Fruit fly (Drosophila melanogaster): ENCODE results near the gene CkIIalpha-i1.

The CkIIalpha-i1 gene

DNA sequence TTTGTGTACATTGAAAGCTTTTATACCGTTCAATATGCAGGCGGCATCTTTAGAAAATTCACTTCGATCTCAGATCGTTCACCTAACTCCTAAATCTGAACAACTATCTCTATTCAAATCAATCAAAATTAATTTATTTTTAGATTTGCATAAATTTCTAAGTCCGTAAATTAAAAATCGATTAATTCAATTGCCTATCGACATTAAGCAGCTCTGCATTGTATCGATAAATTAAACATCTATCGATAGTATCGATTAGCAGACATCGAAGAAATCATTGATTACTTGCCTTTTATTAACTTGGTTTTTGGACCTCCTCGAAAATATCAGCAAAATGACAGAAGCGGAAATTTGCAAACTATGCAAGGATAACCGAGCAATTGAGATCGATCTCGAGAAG, at the start of gene CkIIalpha-i1:
TSS of gene CkIIalpha-i1 (plus strand) at position 266 of the 400 bp plus-strand sequence.
- no peak for TF ChIP-seq noc (tag; optimal IDR thresholded peaks at IDR 0.05)

DNA sequence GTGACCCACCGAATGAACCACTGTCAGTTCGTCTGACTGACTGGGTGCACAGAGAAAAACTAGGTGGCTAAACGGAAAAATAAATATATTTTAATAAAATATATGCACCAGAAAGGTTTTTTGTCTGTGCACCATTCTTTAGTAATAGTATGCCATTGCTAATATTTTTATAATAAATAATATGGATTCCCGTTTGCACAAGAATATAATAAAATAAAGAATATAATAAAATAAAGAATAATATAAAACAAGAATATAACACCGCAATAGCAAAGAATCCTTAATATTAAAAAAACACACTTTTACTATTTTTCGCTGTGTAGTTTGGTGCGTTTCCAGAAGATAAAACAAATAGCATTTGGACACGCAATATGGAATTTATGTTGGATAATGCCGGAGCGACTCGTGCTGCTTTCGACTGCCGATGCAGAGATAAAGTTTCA, 47.8 kb upstream of the CkIIalpha-i1 start:
- TF ChIP-seq noc (tag; optimal IDR thresholded peaks at IDR 0.05) = no peak

DNA sequence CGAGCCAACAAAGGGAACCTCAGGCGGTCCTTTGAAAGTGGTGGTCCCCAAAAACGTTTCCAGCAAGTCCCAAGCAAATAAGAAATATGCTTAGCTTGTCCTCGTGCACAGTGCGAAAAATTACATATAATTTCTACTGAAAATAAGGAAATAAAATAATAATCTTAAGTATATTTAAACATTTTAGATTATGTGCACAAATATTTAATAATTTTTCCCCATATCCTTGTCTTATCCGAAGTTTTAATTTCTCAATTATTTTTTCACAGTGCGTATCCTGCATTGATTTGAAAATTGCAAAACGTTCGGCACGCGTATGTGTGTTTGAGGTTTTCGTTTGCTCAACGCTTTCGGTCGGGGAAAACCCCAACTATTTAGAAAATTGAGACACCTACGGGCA, 45.2 kb upstream of the CkIIalpha-i1 start:
- no peak for TF ChIP-seq noc (tag; optimal IDR thresholded peaks at IDR 0.05)

DNA sequence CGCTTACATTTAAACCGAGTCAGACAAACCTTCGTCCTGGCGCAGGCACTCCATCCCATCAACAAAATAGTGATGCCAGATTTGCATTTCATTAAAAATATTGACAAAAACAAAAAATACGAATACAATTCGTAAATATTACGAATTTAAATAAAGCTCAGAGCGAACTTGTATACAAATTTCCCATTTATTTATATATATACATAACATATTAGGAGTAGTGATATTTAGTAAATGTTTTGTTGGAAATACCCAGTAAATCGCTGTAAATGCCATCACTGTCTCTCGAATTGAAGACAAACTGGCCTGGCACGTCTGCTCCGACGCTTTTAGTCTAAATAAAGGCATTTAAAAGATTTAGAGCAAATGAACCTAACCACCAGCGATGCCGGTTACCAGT, 44.5 kb upstream of the CkIIalpha-i1 start:
- peak; percentile 11 for TF ChIP-seq noc (tag; optimal IDR thresholded peaks at IDR 0.05)

DNA sequence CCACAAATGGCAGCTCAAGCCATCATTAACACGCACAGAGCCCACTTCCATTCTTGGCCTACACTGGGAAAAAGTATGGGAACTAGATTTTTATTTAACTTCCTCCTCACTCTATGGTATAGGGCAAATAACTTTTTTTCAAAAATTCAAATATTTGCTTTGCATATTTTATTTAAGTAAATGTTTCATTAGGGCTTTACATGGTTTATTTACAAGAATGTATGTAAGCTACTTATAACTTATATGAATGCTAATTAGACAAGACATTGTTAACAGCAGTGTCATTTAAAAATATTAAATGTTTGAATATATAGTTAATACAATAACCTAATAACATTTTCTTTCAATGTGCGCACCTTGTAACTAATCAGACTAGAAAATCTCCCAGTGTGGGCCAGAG, 41.3 kb upstream of the CkIIalpha-i1 start:
- no peak for TF ChIP-seq noc (tag; optimal IDR thresholded peaks at IDR 0.05)

DNA sequence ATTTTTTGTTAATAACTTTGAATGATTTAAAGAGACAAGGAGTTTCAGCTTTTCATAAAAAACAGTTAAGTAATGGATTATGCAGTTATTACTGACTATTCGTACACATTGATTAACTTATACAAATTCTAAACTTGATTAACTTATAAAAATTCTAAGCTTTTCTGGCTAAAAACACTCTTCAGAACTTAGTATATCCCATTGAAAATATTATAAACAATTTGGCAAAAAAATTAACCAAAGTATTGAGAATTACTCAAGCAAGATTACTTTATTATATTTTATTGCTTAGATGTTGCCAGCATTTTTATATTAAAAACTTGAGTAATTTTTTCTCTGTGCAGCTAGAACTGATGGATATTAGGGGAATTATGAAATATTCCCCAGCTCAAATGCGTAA, 39.4 kb upstream of the CkIIalpha-i1 start:
- TF ChIP-seq noc (tag; optimal IDR thresholded peaks at IDR 0.05) = no peak

DNA sequence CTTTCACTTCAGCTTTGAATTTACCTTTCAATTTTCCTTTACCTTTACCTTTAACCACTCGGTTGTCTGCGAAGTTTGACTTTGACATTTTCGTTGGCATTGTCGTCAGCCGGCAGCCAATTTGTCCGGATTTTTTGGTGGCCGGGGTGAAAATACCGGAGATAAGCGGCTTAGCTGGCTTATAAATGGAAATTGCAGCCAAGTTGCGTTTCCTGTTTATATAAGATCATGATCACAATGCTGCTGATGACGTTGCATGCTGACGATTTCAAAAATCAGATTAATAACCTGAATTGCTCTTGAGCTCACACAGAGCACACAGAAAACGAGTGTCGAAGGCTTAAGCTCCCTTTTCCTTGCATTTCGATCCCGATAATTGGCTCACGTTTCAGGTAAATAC, 38.9 kb upstream of the CkIIalpha-i1 start:
- no peak for TF ChIP-seq noc (tag; optimal IDR thresholded peaks at IDR 0.05)

DNA sequence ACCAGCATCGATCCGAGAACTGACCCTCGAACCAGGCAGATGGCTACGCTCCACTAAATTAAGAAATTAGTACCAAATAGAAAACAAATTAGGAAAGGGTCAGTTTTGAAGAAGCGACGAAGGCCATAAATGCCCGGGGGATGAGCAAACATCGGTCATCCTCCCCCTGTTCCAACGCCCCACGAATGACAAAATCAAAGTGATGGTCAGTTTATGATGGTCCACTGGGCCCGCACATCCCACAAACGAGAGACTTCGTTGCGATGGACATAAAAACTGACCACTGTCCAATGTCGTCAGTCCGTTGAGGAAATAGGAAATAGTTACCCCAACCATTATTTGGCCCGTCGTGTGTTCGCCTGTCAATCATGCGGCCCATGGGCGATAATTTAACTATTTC, 37.8 kb upstream of the CkIIalpha-i1 start:
- TF ChIP-seq noc (tag; optimal IDR thresholded peaks at IDR 0.05) = no peak

DNA sequence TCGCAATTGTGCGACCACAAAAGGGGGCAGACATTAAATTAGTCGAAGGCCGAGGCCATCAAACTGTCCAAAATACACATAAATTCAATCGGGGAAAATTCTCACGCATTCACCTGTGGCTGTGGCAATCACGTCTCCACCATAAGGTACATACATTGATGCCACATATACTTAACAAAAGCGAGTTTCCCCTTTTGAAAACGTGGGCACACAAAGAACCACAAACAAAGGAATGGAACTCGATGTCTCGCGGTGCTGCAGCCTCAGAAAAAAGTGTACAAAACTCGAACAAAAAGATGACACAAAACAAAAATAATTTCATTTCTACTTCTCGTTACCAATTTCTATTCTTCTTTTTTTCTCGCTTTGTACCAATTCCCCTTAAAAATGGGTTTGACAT, 31.4 kb upstream of the CkIIalpha-i1 start:
- TF ChIP-seq noc (tag; optimal IDR thresholded peaks at IDR 0.05) = no peak

DNA sequence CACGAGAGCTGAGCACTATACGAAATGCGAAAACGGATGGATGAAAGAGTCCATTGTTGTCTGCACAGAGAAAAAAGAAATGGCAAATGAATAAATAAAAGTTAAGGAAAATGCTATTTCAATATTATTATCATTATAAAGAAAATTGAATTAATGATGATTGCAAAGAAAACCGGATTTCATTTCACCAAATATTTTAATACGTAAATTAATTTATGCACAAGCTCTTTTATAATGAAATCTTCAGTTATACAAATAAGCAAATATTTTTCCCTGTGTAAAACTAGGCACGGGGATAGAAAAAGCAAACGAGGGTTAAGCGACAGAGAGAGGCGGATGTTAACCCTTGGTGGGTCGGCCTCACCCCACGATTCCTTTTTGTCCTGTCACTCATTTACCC, 29.4 kb upstream of the CkIIalpha-i1 start:
- no peak for TF ChIP-seq noc (tag; optimal IDR thresholded peaks at IDR 0.05)

DNA sequence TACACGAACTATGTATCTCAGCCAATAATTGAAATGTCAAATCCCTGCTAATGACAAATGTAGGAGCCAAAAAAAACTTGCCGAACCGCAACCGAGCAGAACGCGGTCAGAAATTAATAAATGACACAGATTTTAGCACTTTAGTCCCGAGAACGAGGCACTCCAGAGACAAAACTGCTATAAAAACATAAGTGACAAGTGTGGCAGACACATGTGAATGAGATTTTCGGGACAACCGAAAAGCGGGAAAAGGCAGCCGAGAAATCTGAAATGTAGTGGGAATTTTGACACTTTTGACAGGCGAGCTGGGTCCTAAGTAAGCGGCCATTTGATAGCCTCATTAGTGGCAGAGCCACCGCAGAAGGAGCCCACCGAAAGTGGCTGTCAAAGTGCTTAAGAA, 25.7 kb upstream of the CkIIalpha-i1 start:
- TF ChIP-seq noc (tag; optimal IDR thresholded peaks at IDR 0.05) = no peak

DNA sequence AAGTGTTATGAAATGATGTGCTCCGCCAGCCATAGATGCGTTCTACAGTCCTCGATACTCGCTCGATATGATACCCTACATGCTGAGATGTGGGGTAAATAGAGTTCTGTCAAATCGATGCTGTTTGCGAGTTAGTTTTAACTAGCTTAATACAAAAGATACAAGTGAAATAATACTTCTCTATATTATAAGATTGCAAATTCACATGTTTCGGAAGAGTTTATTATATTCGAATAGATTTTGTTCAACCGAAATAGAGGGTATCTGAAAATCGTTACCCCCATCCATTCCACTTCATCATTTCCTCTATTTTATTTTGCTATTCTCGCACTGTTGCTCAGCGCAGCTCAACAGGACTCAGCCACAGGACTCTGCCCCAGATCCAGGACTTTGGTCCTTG, 22.5 kb upstream of the CkIIalpha-i1 start:
- TF ChIP-seq noc (tag; optimal IDR thresholded peaks at IDR 0.05) = no peak

DNA sequence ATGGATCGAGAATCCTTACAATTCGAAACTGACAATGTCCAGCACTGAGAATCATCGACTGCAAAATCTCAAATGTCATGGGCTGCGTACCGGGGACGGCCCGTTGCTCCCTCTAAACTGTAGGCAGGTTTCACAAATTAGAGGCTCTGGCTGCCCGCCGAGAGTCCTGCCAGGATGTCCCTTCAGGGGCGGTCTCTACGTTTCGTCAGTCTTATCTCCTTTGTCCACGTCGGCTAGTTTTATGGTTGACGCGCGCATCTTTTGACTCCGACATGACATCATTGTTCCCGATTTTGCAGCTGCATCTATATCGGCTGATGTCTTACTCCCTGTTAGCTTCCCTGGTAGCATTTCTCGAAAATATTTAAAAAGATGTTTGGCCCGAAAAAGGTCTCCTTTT, 14.7 kb upstream of the CkIIalpha-i1 start:
- no peak for TF ChIP-seq noc (tag; optimal IDR thresholded peaks at IDR 0.05)

DNA sequence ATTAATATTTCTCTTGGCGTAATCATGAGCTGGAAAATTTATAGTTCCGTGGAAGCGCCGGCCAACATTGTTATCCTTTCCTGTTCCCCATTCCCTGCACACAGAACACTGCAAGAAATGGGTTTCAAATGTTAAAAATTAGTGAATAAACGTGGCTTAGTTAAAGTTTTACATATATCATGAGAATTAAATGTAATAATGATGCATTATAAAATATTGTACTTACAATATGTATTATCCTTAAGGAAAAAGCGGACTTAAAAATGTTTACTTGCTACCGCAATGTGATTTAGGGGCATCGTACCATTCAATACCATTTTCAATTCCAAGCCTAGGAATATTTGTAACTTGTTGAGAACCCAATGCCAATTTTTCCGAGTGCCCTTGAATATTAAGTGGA, 14.1 kb upstream of the CkIIalpha-i1 start:
- TF ChIP-seq noc (tag; optimal IDR thresholded peaks at IDR 0.05) = no peak

DNA sequence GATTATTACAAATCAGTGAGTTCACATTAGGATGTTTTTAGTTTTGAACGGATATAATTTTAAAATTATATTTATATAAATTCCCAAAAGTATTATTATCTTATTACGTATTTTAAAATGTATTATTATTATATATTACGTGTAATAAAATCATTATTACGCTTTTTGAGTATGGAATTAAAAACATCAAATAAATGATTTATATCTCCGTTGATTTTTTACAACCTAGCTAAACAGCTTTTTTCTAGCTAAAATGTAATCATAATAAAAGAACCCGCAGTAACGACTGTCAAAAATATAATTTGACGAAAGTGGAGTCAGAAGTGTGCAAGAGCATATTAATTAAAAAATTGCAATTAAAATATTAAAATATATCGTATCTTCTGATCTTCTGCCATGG, 8.8 kb upstream of the CkIIalpha-i1 start, which contains the start of gene CG6244:
TSS of gene CG6244 (plus strand) at position 301 of the 400 bp plus-strand sequence.
- no peak for TF ChIP-seq noc (tag; optimal IDR thresholded peaks at IDR 0.05)

DNA sequence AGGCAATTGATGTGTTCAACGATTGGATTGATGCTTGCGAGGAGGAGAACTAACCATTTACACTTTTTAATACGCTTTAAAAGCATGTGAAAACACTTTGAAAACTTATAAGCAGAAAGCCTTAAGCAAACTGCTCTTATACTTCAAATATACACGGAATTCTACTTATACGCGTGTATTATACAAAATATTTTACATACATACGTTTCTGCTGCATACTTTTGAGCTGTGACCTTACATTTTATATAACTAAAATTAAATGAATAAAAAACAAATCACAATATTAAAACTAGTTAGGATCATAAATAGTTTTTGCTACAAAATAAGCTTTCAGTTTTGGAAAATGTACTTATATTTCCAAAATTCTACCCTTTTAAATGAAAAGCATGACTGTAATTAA, 8.1 kb upstream of the CkIIalpha-i1 start:
- TF ChIP-seq noc (tag; optimal IDR thresholded peaks at IDR 0.05) = no peak

DNA sequence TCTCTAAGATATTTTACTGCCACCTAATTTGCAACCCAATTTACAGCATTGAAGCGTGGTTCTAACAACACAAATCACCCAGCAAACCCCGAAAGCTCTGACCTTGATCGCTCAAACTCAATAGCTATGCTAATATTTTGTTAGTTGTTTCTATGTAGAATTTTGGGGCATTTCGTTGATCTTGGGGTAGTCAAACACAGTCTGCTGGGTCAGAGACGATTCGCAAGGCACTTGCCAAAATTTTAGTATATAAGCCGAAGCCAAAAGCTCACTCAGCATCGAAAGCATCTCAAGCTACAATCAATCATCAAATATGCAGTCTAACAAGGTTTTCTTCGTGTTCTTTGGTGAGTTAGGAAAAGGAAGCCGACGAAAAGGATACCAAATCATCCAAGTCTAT, 7.6 kb upstream of the CkIIalpha-i1 start, which contains the start of gene CG13445:
TSS of gene CG13445 (plus strand) at position 301 of the 400 bp plus-strand sequence.
- TF ChIP-seq noc (tag; optimal IDR thresholded peaks at IDR 0.05) = no peak

DNA sequence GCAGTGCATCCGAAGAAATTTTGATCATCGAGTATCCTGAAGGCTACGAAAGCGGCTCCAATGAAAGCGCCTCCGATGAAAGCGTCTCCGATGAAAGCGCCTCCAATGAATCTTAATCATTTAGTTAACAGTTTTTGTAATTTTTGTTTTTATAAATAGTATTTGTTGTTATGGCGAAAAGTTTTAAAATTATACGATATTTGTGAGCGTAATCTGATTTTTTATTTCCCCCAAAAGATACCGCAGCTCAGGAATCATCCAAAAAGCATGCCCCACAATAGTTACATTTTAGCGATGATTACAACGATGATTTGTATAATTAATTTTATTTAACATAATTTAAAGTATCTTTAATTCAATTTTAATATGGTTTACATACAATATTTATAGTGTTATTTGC, 7.0 kb upstream of the CkIIalpha-i1 start:
- no peak for TF ChIP-seq noc (tag; optimal IDR thresholded peaks at IDR 0.05)
